Worm (Caenorhabditis elegans) whole organism, L3 larva: Measurements from ENCODE around the gene D2062.1.
"Not testable (repeated sequence)": the region's sequence is repeated elsewhere in the genome, so short reads cannot be mapped to it uniquely, and the experiment has no call there.

ENCODE experiments used
- ceh-9 ChIP-seq: sonication (generic microtip); optimal IDR thresholded peaks from 2 replicates; lab custom pipeline; 2018; ENCODE audit warnings: missing biosample characterization, missing genetic modification characterization
- elt-2 ChIP-seq: sonication (generic microtip); optimal IDR thresholded peaks from 2 replicates; lab custom pipeline; 2016; ENCODE audit warnings: missing genetic modification reagents, mild to moderate bottlenecking, missing genetic modification characterization, missing compliant biosample characterization
- elt-3 ChIP-seq, 3 experiments: fragments of 150-350 bp in 1 of 3; sonication (generic microtip) in 2 of 3; optimal IDR thresholded peaks; 2 replicates in 2 of 3; 4 replicates in 1 of 3; lab custom pipeline; 2014 to 2017; ENCODE audit warnings: missing biosample characterization in 3 of 3, missing genetic modification characterization in 3 of 3
- fkh-2 ChIP-seq: fragments of 150-350 bp; optimal IDR thresholded peaks from 2 replicates; lab custom pipeline; 2014; ENCODE audit warnings: missing biosample characterization, missing genetic modification reagents, missing genetic modification characterization
- lin-15B ChIP-seq: fragments of 150-350 bp; optimal IDR thresholded peaks from 2 replicates; lab custom pipeline; 2014; ENCODE audit warnings: missing biosample characterization, missing genetic modification characterization
- lin-39 ChIP-seq: fragments of 150-350 bp; optimal IDR thresholded peaks from 2 replicates; lab custom pipeline; 2018; ENCODE audit warnings: missing biosample characterization, missing genetic modification reagents, missing genetic modification characterization
- mml-1 ChIP-seq: fragments of 150-350 bp; sonication (generic microtip); optimal IDR thresholded peaks from 3 replicates; lab custom pipeline; 2014; ENCODE audit warnings: missing biosample characterization, missing genetic modification characterization
- nfya-1 ChIP-seq: sonication (generic microtip); optimal IDR thresholded peaks from 2 replicates; lab custom pipeline; 2017; ENCODE audit warnings: missing genetic modification characterization, mild to moderate bottlenecking, missing compliant biosample characterization, antibody characterized with exemption, moderate library complexity; ENCODE audit not compliant: insufficient read depth
- nhr-12 ChIP-seq: fragments of 150-350 bp; optimal IDR thresholded peaks from 2 replicates; lab custom pipeline; 2014; ENCODE audit warnings: missing biosample characterization, missing genetic modification characterization
- nhr-28 ChIP-seq: fragments of 150-350 bp; optimal IDR thresholded peaks from 2 replicates; lab custom pipeline; 2014; ENCODE audit warnings: missing biosample characterization, missing genetic modification characterization
- nhr-77 ChIP-seq: fragments of 150-350 bp; optimal IDR thresholded peaks from 2 replicates; lab custom pipeline; 2014; ENCODE audit warnings: missing biosample characterization, missing genetic modification characterization
- pha-4 ChIP-seq: fragments of 150-350 bp; optimal IDR thresholded peaks from 2 replicates; lab custom pipeline; 2014; ENCODE audit warnings: missing biosample characterization, missing genetic modification reagents, missing genetic modification characterization

- TF ChIP-seq nfya-1 (tag; lab: Kevin White, UChicago); ceh-9 (tag; lab: Kevin White, UChicago); mml-1 (tag; lab: Kevin White, UChicago); elt-2 (tag; lab: Kevin White, UChicago); nhr-12 (tag; lab: Kevin White, UChicago); lin-39; nhr-77 (tag; lab: Kevin White, UChicago); lin-15B (tag; lab: Kevin White, UChicago); pha-4 (tag; lab: Kevin White, UChicago); elt-3 (tag; optimal IDR thresholded peaks at IDR 0.05; lab: Kevin White, UChicago); nhr-28 (tag; lab: Kevin White, UChicago); fkh-2 (tag; lab: Kevin White, UChicago): not testable (repeated sequence)
These were observed 42.3 kb downstream of the D2062.1 start, which contains the start of the genes F22E5.20 and F22E5.1 for ce11 chrII:2673534-2673933.
